Fruit fly (Drosophila melanogaster) whole organism, prepupa: ENCODE results near the gene bip1.
A peak's percentile ranks its signal among the peaks of the same experiment; 100 is the strongest.

ENCODE experiments used
- Blimp-1 ChIP-seq: fragments of 200-800 bp; sonication (Bioruptor generic); optimal IDR thresholded peaks from 3 replicates; lab custom pipeline; 2017; ENCODE audit warnings: missing biosample characterization, missing genetic modification characterization, mild to moderate bottlenecking, moderate library complexity, missing genetic modification reagents
- CG10631 ChIP-seq: fragments of 200-800 bp; sonication (Bioruptor generic); optimal IDR thresholded peaks from 2 replicates; lab custom pipeline; 2016; ENCODE audit warnings: missing biosample characterization, missing genetic modification characterization
- CG10669 ChIP-seq: fragments of 200-800 bp; sonication (Bioruptor generic); optimal IDR thresholded peaks from 3 replicates; lab custom pipeline; 2018; ENCODE audit warnings: missing biosample characterization, mild to moderate bottlenecking, missing genetic modification characterization, moderate library complexity
- CG11762 ChIP-seq: fragments of 200-800 bp; sonication (Bioruptor generic); optimal IDR thresholded peaks from 3 replicates; lab custom pipeline; 2016; ENCODE audit warnings: missing biosample characterization, missing genetic modification characterization; ENCODE audit not compliant: insufficient read depth
- CG11902 ChIP-seq: fragments of 200-800 bp; sonication (Bioruptor generic); optimal IDR thresholded peaks from 3 replicates; lab custom pipeline; 2016; ENCODE audit warnings: missing biosample characterization, missing genetic modification characterization
- CG15336 ChIP-seq: fragments of 200-800 bp; sonication (Bioruptor generic); IDR thresholded peaks from 2 replicates; pipeline ENCODE4 v1.3.6; 2022; ENCODE audit warnings: missing biosample characterization, missing genetic modification characterization
- CG1621 ChIP-seq: fragments of 200-800 bp; sonication (Bioruptor generic); optimal IDR thresholded peaks from 3 replicates; lab custom pipeline; 2018; ENCODE audit warnings: missing biosample characterization, mild to moderate bottlenecking, missing genetic modification characterization
- CG16779 ChIP-seq: fragments of 200-800 bp; sonication (Bioruptor generic); optimal IDR thresholded peaks from 3 replicates; lab custom pipeline; 2017; ENCODE audit warnings: missing biosample characterization, mild to moderate bottlenecking, missing genetic modification characterization
- CG3032 ChIP-seq: fragments of 200-800 bp; optimal IDR thresholded peaks from 2 replicates; lab custom pipeline; 2019; ENCODE audit warnings: missing biosample characterization, mild to moderate bottlenecking, missing genetic modification characterization, moderate library complexity
- CG32006 ChIP-seq: fragments of 200-800 bp; sonication (Bioruptor generic); optimal IDR thresholded peaks from 3 replicates; lab custom pipeline; 2017; ENCODE audit warnings: missing biosample characterization, mild to moderate bottlenecking, missing genetic modification characterization
- CG3919 ChIP-seq: fragments of 200-800 bp; sonication (Bioruptor generic); optimal IDR thresholded peaks from 3 replicates; lab custom pipeline; 2016; ENCODE audit warnings: missing biosample characterization, missing genetic modification characterization
- CG6163 ChIP-seq: fragments of 200-800 bp; sonication (Bioruptor generic); IDR thresholded peaks from 3 replicates; pipeline ENCODE4 v1.3.6; 2022; ENCODE audit warnings: missing biosample characterization, missing genetic modification characterization
- CG6276 ChIP-seq: fragments of 200-800 bp; sonication (Bioruptor generic); optimal IDR thresholded peaks from 2 replicates; lab custom pipeline; 2017; ENCODE audit warnings: missing biosample characterization, mild to moderate bottlenecking, missing genetic modification characterization
- CG6792 ChIP-seq: fragments of 200-800 bp; sonication (Bioruptor generic); optimal IDR thresholded peaks from 3 replicates; lab custom pipeline; 2016; ENCODE audit warnings: missing biosample characterization, missing genetic modification characterization
- CG6808 ChIP-seq: fragments of 200-800 bp; sonication (Bioruptor generic); optimal IDR thresholded peaks from 3 replicates; lab custom pipeline; 2017; ENCODE audit warnings: missing biosample characterization, missing genetic modification characterization, mild to moderate bottlenecking, moderate library complexity, missing genetic modification reagents
- CG7368 ChIP-seq: fragments of 200-800 bp; sonication (Bioruptor generic); optimal IDR thresholded peaks from 3 replicates; lab custom pipeline; 2016; ENCODE audit warnings: missing biosample characterization, missing genetic modification characterization
- CG8119 ChIP-seq: fragments of 200-800 bp; sonication (Bioruptor generic); IDR thresholded peaks from 3 replicates; pipeline ENCODE4 v1.3.6; 2022; ENCODE audit warnings: missing biosample characterization, missing genetic modification characterization
- CG8632 ChIP-seq: fragments of 200-800 bp; sonication (Bioruptor generic); optimal IDR thresholded peaks from 3 replicates; lab custom pipeline; 2016; ENCODE audit warnings: missing biosample characterization, missing genetic modification characterization
- CG9139 ChIP-seq: fragments of 200-800 bp; sonication (Bioruptor generic); optimal IDR thresholded peaks from 3 replicates; lab custom pipeline; 2017; ENCODE audit warnings: missing biosample characterization, mild to moderate bottlenecking, missing genetic modification characterization
- Eip75B ChIP-seq: fragments of 200-800 bp; sonication (Bioruptor generic); optimal IDR thresholded peaks from 3 replicates; lab custom pipeline; 2016; ENCODE audit warnings: missing biosample characterization, missing genetic modification characterization
- Eip78C ChIP-seq: fragments of 200-800 bp; sonication (Bioruptor generic); peaks from one replicate; lab custom pipeline; 2016; ENCODE audit warnings: missing biosample characterization, missing genetic modification characterization
- Eip93F ChIP-seq: fragments of 200-800 bp; sonication (Bioruptor generic); optimal IDR thresholded peaks from 2 replicates; lab custom pipeline; 2016; ENCODE audit warnings: missing biosample characterization, mild to moderate bottlenecking, missing genetic modification characterization
- Ets96B ChIP-seq: fragments of 200-800 bp; optimal IDR thresholded peaks from 2 replicates; lab custom pipeline; 2019; ENCODE audit warnings: missing biosample characterization, mild to moderate bottlenecking, missing genetic modification characterization, moderate library complexity
- Hr38 ChIP-seq: sonication (Bioruptor generic); optimal IDR thresholded peaks from 2 replicates; lab custom pipeline; 2016; ENCODE audit warnings: missing biosample characterization, missing genetic modification characterization
- Hr39 ChIP-seq: fragments of 200-800 bp; sonication (Bioruptor generic); optimal IDR thresholded peaks from 2 replicates; lab custom pipeline; 2016; ENCODE audit warnings: missing biosample characterization, missing genetic modification characterization
- Hr4 ChIP-seq: fragments of 200-800 bp; sonication (Bioruptor generic); optimal IDR thresholded peaks from 3 replicates; lab custom pipeline; 2016; ENCODE audit warnings: missing biosample characterization, missing genetic modification characterization
- Met ChIP-seq: fragments of 200-800 bp; sonication (Bioruptor generic); optimal IDR thresholded peaks from 3 replicates; lab custom pipeline; 2016; ENCODE audit warnings: missing biosample characterization, missing genetic modification characterization
- Sox102F ChIP-seq: fragments of 200-800 bp; sonication (Bioruptor generic); optimal IDR thresholded peaks from 2 replicates; lab custom pipeline; 2016; ENCODE audit warnings: missing biosample characterization, mild to moderate bottlenecking, missing genetic modification characterization
- Sox14 ChIP-seq: fragments of 200-800 bp; sonication (Bioruptor generic); optimal IDR thresholded peaks from 3 replicates; lab custom pipeline; 2016; ENCODE audit warnings: missing biosample characterization, missing genetic modification characterization
- Sox15 ChIP-seq: fragments of 200-800 bp; sonication (Bioruptor generic); optimal IDR thresholded peaks from 3 replicates; lab custom pipeline; 2016; ENCODE audit warnings: missing biosample characterization, missing genetic modification characterization
- achi ChIP-seq: fragments of 200-800 bp; sonication (Bioruptor generic); optimal IDR thresholded peaks from 3 replicates; lab custom pipeline; 2016; ENCODE audit warnings: missing biosample characterization, missing genetic modification characterization
- acj6 ChIP-seq: fragments of 200-800 bp; sonication (Bioruptor generic); optimal IDR thresholded peaks from 3 replicates; lab custom pipeline; 2016; ENCODE audit warnings: missing biosample characterization, missing genetic modification characterization
- esn ChIP-seq: fragments of 200-800 bp; sonication (Bioruptor generic); optimal IDR thresholded peaks from 2 replicates; lab custom pipeline; 2016; ENCODE audit warnings: missing biosample characterization, mild to moderate bottlenecking, missing genetic modification characterization, moderate library complexity
- fd59A ChIP-seq: fragments of 200-800 bp; sonication (Bioruptor generic); optimal IDR thresholded peaks from 2 replicates; lab custom pipeline; 2017; ENCODE audit warnings: missing biosample characterization, mild to moderate bottlenecking, missing genetic modification characterization, missing genetic modification reagents
- fkh ChIP-seq: fragments of 200-800 bp; sonication (Bioruptor generic); optimal IDR thresholded peaks from 3 replicates; lab custom pipeline; 2017; ENCODE audit warnings: missing biosample characterization, mild to moderate bottlenecking, missing genetic modification characterization, moderate library complexity
- lz ChIP-seq: fragments of 200-800 bp; sonication (Bioruptor generic); optimal IDR thresholded peaks from 3 replicates; lab custom pipeline; 2016; ENCODE audit warnings: missing biosample characterization, missing genetic modification characterization
- net ChIP-seq: fragments of 200-800 bp; sonication (Bioruptor generic); optimal IDR thresholded peaks from 3 replicates; lab custom pipeline; 2016; ENCODE audit warnings: missing biosample characterization, missing genetic modification characterization
- ss ChIP-seq, 2 experiments: fragments of 200-800 bp; sonication (Bioruptor generic); optimal IDR thresholded peaks; 2 replicates in 1 of 2; 3 replicates in 1 of 2; lab custom pipeline; 2017 to 2018; ENCODE audit warnings: mild to moderate bottlenecking in 2 of 2, missing biosample characterization in 2 of 2, missing genetic modification characterization in 2 of 2, moderate library complexity in 1 of 2
- svp ChIP-seq: fragments of 200-800 bp; sonication (Bioruptor generic); peaks from one replicate; lab custom pipeline; 2016; ENCODE audit warnings: missing biosample characterization, missing genetic modification characterization
- topi ChIP-seq: fragments of 200-800 bp; sonication (Bioruptor generic); optimal IDR thresholded peaks from 3 replicates; lab custom pipeline; 2016; ENCODE audit warnings: missing biosample characterization, missing genetic modification characterization

The bip1 gene

dm6 chr3L:8096106-8096558 is 37.6 kb upstream of the bip1 start (continued):
- TF ChIP-seq CG6792 (GFP tag; lab: Kevin White, UChicago) (peak; percentile 92), CG3032 (peak; percentile 84), Hr4 (GFP tag; lab: Kevin White, UChicago) (peak; percentile 96), net (GFP tag; lab: Kevin White, UChicago) (peak; percentile 96), Hr39 (GFP tag; lab: Kevin White, UChicago) (no peak), Met (GFP tag; lab: Kevin White, UChicago) (peak; percentile 83), Eip93F (GFP tag; lab: Kevin White, UChicago) (peak; percentile 74), topi (GFP tag; lab: Kevin White, UChicago) (peak; percentile 82), CG7368 (GFP tag; lab: Kevin White, UChicago) (peak; percentile 90), fd59A (GFP tag; lab: Kevin White, UChicago) (peak; percentile 74), Sox14 (GFP tag; lab: Kevin White, UChicago) (peak; percentile 87), Hr38 (GFP tag; lab: Kevin White, UChicago) (no peak), CG6276 (GFP tag; lab: Kevin White, UChicago) (peak; percentile 97), CG6808 (GFP tag; lab: Kevin White, UChicago) (peak; percentile 78), CG32006 (peak; percentile 99), CG8632 (peak; percentile 93), CG11762 (GFP tag; lab: Kevin White, UChicago) (peak; percentile 86), CG8119 (GFP tag; lab: Robert Waterston, UW) (peak; percentile 98), CG16779 (tag; lab: Kevin White, UChicago) (peak; percentile 92), fkh (peak; percentile 51), lz (GFP tag; lab: Kevin White, UChicago) (peak; percentile 82), ss (GFP tag; optimal IDR thresholded peaks at IDR 0.05; lab: Kevin White, UChicago) (peak; percentile 82 to 86), CG10669 (GFP tag; lab: Kevin White, UChicago) (peak; percentile 92), Ets96B (tag; lab: Kevin White, UChicago) (peak; percentile 90), achi (peak; percentile 94), Eip75B (GFP tag; lab: Kevin White, UChicago) (peak; percentile 85), CG11902 (GFP tag; lab: Kevin White, UChicago) (peak; percentile 87), Sox102F (GFP tag; lab: Kevin White, UChicago) (peak; percentile 81), Eip78C (GFP tag; lab: Kevin White, UChicago) (peak; percentile 97), acj6 (GFP tag; lab: Kevin White, UChicago) (peak; percentile 95), CG6163 (GFP tag; lab: Robert Waterston, UW) (peak; percentile 92), esn (GFP tag; lab: Kevin White, UChicago) (peak; percentile 91), CG1621 (peak; percentile 76), CG9139 (peak; percentile 62), Sox15 (GFP tag; lab: Kevin White, UChicago) (peak; percentile 90), Blimp-1 (no peak), CG3919 (GFP tag; lab: Kevin White, UChicago) (peak; percentile 86)

- 0 out of 2 replicates have a peak, but pooled peaks have one; percentile 17 for TF ChIP-seq CG15336 (GFP tag; lab: Robert Waterston, UW)
- TF ChIP-seq CG6808 (GFP tag; lab: Kevin White, UChicago) = no peak
- TF ChIP-seq CG10631 = peak; percentile 13
- peak; percentile 32 for TF ChIP-seq CG32006
- TF ChIP-seq CG6163 (GFP tag; lab: Robert Waterston, UW) = no peak
- no peak for TF ChIP-seq CG3919 (GFP tag; lab: Kevin White, UChicago)
- TF ChIP-seq fkh = peak; percentile 69
- no peak for TF ChIP-seq Eip93F (GFP tag; lab: Kevin White, UChicago)
- TF ChIP-seq Hr4 (GFP tag; lab: Kevin White, UChicago) = no peak
- no peak for TF ChIP-seq CG7368 (GFP tag; lab: Kevin White, UChicago)
- peak; percentile 79 for TF ChIP-seq svp (GFP tag; lab: Kevin White, UChicago)
- TF ChIP-seq acj6 (GFP tag; lab: Kevin White, UChicago) = no peak
Observed at dm6 chr3L:8094652-8095129, 36.2 kb upstream of the bip1 start.
